Worm (Caenorhabditis elegans) whole organism, mixed stage, embryonic: ENCODE measurements around the gene C02F5.13.

Source experiments
- ceh-39 ChIP-seq: fragments of 150-350 bp; optimal IDR thresholded peaks from 2 replicates; lab custom pipeline; 2014; ENCODE audit warnings: missing biosample characterization, missing genetic modification characterization
- ceh-83 ChIP-seq: fragments of 200-800 bp; sonication (Bioruptor generic); optimal IDR thresholded peaks from 2 replicates; lab custom pipeline; 2018; ENCODE audit warnings: mild to moderate bottlenecking, missing genetic modification characterization, missing compliant biosample characterization
- lin-13 ChIP-seq: fragments of 150-350 bp; optimal IDR thresholded peaks from 2 replicates; lab custom pipeline; 2014; ENCODE audit warnings: missing biosample characterization, missing genetic modification characterization
- lsy-2 ChIP-seq: fragments of 150-350 bp; optimal IDR thresholded peaks from 2 replicates; lab custom pipeline; 2014; ENCODE audit warnings: missing biosample characterization, missing genetic modification characterization
- mep-1 ChIP-seq: fragments of 150-350 bp; optimal IDR thresholded peaks from 2 replicates; lab custom pipeline; 2017; ENCODE audit warnings: missing biosample characterization, missing genetic modification reagents, missing genetic modification characterization, inconsistent platforms
- nhr-12 ChIP-seq: fragments of 150-350 bp; optimal IDR thresholded peaks from 2 replicates; lab custom pipeline; 2014; ENCODE audit warnings: missing biosample characterization, missing genetic modification characterization
- nhr-237 ChIP-seq: fragments of 150-350 bp; optimal IDR thresholded peaks from 2 replicates; lab custom pipeline; 2014; ENCODE audit warnings: missing biosample characterization, missing genetic modification characterization
- nhr-28 ChIP-seq: fragments of 150-350 bp; optimal IDR thresholded peaks from 2 replicates; lab custom pipeline; 2014; ENCODE audit warnings: missing biosample characterization, missing genetic modification characterization
- pha-4 ChIP-seq: fragments of 150-350 bp; optimal IDR thresholded peaks from 2 replicates; lab custom pipeline; 2018; ENCODE audit warnings: missing biosample characterization, missing genetic modification reagents, missing genetic modification characterization
- snpc-4 ChIP-seq: fragments of 150-350 bp; optimal IDR thresholded peaks from 2 replicates; lab custom pipeline; 2014; ENCODE audit warnings: missing biosample characterization, missing genetic modification characterization
- sptf-1 ChIP-seq: sonication (generic microtip); optimal IDR thresholded peaks from 2 replicates; lab custom pipeline; 2017; ENCODE audit warnings: mild to moderate bottlenecking, missing genetic modification characterization, moderate library complexity, missing compliant biosample characterization
- unc-62 ChIP-seq: fragments of 150-350 bp; optimal IDR thresholded peaks from 2 replicates; lab custom pipeline; 2014; ENCODE audit warnings: missing biosample characterization, missing genetic modification reagents, missing genetic modification characterization
- ztf-11 ChIP-seq: fragments of 150-350 bp; optimal IDR thresholded peaks from 2 replicates; lab custom pipeline; 2014; ENCODE audit warnings: missing biosample characterization, missing genetic modification characterization

DNA sequence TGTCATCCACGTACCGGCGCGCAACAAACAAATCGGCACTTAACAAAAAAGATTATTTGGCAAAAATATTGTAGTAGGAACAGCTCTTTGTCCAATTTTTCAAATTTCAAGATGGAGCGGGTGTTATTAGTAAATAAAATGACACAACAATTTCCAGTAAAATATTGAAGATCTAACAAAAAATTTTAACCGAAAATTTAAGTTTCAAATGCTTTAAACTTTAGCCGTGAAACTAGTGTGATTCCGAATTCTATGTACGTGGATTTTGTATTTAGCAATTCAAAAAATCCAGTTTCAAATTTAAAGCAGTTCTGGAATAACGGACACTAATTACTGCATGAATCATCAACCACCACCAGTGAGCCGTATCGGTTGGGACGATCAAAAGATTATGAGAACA is 44.4 kb upstream of the C02F5.13 start, which contains the start of gene snb-5:
- TF ChIP-seq nhr-28 (tag; lab: Kevin White, UChicago) (no peak), mep-1 (no peak), ceh-83 (GFP tag; lab: Kevin White, UChicago) (no peak), lsy-2 (tag; lab: Kevin White, UChicago) (no peak), pha-4 (tag; lab: Kevin White, UChicago) (no peak), nhr-237 (tag; lab: Kevin White, UChicago) (no peak), ztf-11 (no peak), unc-62 (GFP tag; lab: Kevin White, UChicago) (no peak), lin-13 (tag; lab: Kevin White, UChicago) (no peak), sptf-1 (tag; lab: Kevin White, UChicago) (no peak), snpc-4 (tag; lab: Kevin White, UChicago) (no peak), ceh-39 (tag; lab: Kevin White, UChicago) (no peak), nhr-12 (tag; lab: Kevin White, UChicago) (no peak)
